Worm (Caenorhabditis elegans): ENCODE results near the gene avr-15.

The avr-15 gene

DNA sequence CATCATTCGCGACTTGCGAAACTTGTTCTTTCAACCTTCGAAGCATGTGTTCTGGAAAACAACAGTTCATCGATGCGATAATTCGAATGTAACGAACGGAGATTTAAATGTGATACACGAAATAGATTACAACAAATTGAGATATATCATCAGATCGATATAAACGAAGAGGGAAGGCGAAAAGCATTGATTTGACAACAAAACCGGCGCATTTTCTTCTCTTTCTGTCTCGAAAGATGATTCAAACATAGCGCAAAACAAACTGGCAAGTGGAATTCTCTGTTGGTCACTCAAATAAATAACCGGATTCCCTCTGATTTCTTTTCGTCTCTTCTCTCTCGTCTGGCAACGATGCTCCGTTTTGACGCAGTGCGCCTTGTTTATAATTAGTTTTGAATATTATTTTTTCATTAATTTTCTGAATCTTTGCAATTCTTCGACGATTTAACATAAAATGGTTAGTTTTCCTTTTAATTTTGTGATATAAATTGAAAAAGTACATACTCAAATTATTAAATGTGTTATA is 14.1 kb downstream of the avr-15 start, which contains the start of the genes eea-1 and gut-2:
eea-1 (minus strand) TSS at position 51 of the 526 bp plus-strand sequence.
gut-2 (plus strand) TSS at position 369 of the 526 bp plus-strand sequence.
- TF ChIP-seq F13C5.2 (tag; optimal IDR thresholded peaks at IDR 0.05) (peak; percentile 66), ceh-36 (tag; optimal IDR thresholded peaks at IDR 0.05) (no peak)

DNA sequence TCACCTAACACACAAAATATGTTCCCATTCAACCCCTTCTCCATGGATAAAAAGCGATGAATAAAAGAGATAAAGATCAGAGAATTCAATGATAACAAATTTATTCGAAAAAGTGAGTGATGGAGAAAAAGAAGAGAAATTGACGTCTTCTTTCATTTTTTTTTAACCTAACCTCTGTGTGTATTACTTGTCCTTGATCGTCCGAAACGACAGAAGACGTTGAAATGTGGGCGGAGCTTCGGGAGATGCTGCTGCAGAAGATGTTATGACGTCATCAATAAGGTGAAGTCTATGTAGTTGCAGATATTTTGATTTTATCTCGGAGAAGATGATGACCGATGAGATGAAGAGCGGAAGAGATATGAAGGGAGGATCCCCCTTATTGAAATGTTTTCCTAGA is 21.7 kb downstream of the avr-15 start, which contains the start of gene T10G3.3:
T10G3.3 (minus strand) TSS at position 370 of the 400 bp plus-strand sequence.
- TF ChIP-seq ama-1 (optimal IDR thresholded peaks at IDR 0.05) (no peak), tra-4 (tag; optimal IDR thresholded peaks at IDR 0.05) (no peak), hmg-4 (GFP tag; optimal IDR thresholded peaks at IDR 0.05) (no peak), hnd-1 (tag; optimal IDR thresholded peaks at IDR 0.05) (no peak), hmbx-1 (tag; optimal IDR thresholded peaks at IDR 0.05) (no peak), tbx-11 (GFP tag; IDR thresholded peaks at IDR 0.05) (no peak), scrt-1 (GFP tag; IDR thresholded peaks at IDR 0.05) (no peak)

DNA sequence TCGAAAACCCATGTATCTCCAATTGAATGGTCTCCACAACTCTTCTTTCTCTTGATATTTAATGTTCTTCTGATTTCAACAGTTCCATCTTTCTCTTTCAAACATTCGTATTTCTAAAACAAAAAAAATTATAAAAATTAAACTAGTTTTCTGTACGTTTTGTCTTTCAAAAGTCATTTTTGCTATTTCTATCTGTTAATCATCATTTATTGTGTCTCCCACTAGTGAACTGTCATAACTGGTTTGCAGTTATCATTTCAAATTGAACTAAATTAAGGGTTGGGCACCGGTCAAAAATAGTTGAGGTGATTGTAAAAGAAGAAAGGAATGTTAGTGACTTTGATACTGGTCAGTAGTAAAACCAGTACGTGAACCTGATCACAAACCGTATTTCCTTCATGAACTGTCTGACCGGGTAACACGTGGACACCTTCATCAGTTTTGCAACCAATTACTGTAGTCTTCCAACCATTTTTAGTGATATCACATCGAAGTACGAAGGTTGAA is 23.2 kb downstream of the avr-15 start:
- no peak for TF ChIP-seq hnd-1 (tag; optimal IDR thresholded peaks at IDR 0.05)
- no peak for TF ChIP-seq ceh-13 (GFP tag; optimal IDR thresholded peaks at IDR 0.05)
- TF ChIP-seq pes-1 (GFP tag; IDR thresholded peaks at IDR 0.05) = no peak
- TF ChIP-seq ceh-36 (tag; optimal IDR thresholded peaks at IDR 0.05) = no peak
- TF ChIP-seq sea-1 (GFP tag; conservative IDR thresholded peaks at IDR 0.05) = no peak
- TF ChIP-seq ets-7 (tag; optimal IDR thresholded peaks at IDR 0.05) = no peak
- TF ChIP-seq tbx-11 (GFP tag; IDR thresholded peaks at IDR 0.05) = no peak
- no peak for TF ChIP-seq scrt-1 (GFP tag; IDR thresholded peaks at IDR 0.05)
- no peak for TF ChIP-seq B0310.2 (tag; optimal IDR thresholded peaks at IDR 0.05)
- TF ChIP-seq ama-1 (optimal IDR thresholded peaks at IDR 0.05) = no peak
- TF ChIP-seq tra-4 (tag; optimal IDR thresholded peaks at IDR 0.05) = no peak
- no peak for TF ChIP-seq hmbx-1 (tag; optimal IDR thresholded peaks at IDR 0.05)
- TF ChIP-seq F13C5.2 (tag; optimal IDR thresholded peaks at IDR 0.05) = no peak
- no peak for TF ChIP-seq flt-1 (GFP tag; IDR thresholded peaks at IDR 0.05)
- no peak for TF ChIP-seq hmg-4 (GFP tag; optimal IDR thresholded peaks at IDR 0.05)

DNA sequence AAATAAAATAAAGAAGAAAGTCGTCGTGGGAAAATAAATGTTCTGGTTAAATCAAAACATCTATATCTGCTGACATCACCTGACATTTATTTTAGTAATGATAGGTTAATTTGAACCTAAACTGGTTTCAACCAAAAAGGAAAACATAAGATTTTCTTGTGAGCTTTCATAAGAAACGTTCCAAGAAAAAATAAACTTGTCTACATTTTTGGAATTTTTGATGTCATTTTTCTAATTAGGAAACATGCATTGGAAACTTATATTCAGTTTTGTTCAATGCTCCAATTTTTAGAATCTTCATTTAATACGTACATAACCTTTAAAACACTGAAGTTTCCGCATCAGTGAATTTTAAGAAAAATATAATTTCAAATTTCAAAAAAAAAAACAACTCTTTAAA is 25.8 kb downstream of the avr-15 start:
- no peak for TF ChIP-seq ceh-36 (tag; optimal IDR thresholded peaks at IDR 0.05)
- TF ChIP-seq tra-4 (tag; optimal IDR thresholded peaks at IDR 0.05) = no peak
- TF ChIP-seq B0310.2 (tag; optimal IDR thresholded peaks at IDR 0.05) = no peak
- TF ChIP-seq hmbx-1 (tag; optimal IDR thresholded peaks at IDR 0.05) = no peak
- TF ChIP-seq tbx-11 (GFP tag; IDR thresholded peaks at IDR 0.05) = no peak
- no peak for TF ChIP-seq pes-1 (GFP tag; IDR thresholded peaks at IDR 0.05)
- no peak for TF ChIP-seq scrt-1 (GFP tag; IDR thresholded peaks at IDR 0.05)
- TF ChIP-seq ets-7 (tag; optimal IDR thresholded peaks at IDR 0.05) = no peak
- no peak for TF ChIP-seq flt-1 (GFP tag; IDR thresholded peaks at IDR 0.05)
- no peak for TF ChIP-seq tbx-37 (GFP tag; conservative IDR thresholded peaks at IDR 0.05)
- TF ChIP-seq sea-1 (GFP tag; conservative IDR thresholded peaks at IDR 0.05) = no peak
- TF ChIP-seq hmg-4 (GFP tag; optimal IDR thresholded peaks at IDR 0.05) = no peak
- TF ChIP-seq hnd-1 (tag; optimal IDR thresholded peaks at IDR 0.05) = no peak
- TF ChIP-seq F13C5.2 (tag; optimal IDR thresholded peaks at IDR 0.05) = no peak
- TF ChIP-seq ceh-13 (GFP tag; optimal IDR thresholded peaks at IDR 0.05) = no peak
- no peak for TF ChIP-seq ama-1 (optimal IDR thresholded peaks at IDR 0.05)
- no peak for TF ChIP-seq aly-1 (tag; optimal IDR thresholded peaks at IDR 0.05)

DNA sequence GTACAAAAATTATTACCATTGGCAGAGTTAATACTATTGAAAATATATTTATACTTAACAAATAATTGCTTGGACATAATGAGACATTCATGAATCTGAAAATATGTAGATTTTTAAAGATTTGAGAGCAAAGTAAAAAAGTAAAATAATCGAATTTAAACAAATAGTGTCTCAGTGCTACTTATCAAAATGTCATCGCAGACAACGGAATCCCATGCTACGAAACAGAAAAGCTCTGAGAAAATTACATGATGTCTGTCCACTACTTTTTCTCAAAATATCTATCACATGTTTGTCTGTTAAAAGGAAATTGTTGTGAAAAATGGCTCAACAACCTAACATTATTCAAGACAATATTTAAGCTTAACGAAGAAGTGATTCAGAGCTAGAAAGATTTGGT is 27.2 kb downstream of the avr-15 start, which contains the start of gene T10G3.4:
T10G3.4 (minus strand) TSS at position 101 of the 400 bp plus-strand sequence.
- TF ChIP-seq tra-4 (tag; optimal IDR thresholded peaks at IDR 0.05) (no peak), B0310.2 (tag; optimal IDR thresholded peaks at IDR 0.05) (no peak), sea-1 (GFP tag; conservative IDR thresholded peaks at IDR 0.05) (no peak), hmbx-1 (tag; optimal IDR thresholded peaks at IDR 0.05) (no peak), scrt-1 (GFP tag; IDR thresholded peaks at IDR 0.05) (no peak), ceh-36 (tag; optimal IDR thresholded peaks at IDR 0.05) (no peak), tbx-11 (GFP tag; IDR thresholded peaks at IDR 0.05) (no peak)

DNA sequence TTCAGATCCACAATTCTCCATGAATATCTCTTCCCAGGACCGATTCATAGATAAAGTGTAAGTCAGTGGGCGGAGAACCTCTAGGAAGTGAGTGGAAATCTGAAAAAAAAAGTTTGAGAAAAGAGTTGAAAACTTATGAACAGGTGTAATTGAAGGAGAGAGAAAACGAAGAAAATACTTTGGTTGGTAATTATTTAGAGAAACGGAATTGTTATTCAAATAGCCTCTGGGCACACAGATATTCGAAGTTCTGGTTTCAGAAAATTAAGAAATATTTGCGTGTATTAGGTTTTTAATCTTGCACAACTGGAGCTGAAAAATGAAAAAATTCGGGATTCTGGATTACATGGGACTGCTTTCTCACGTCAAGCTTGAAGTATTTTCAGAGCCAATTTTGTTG is 31.8 kb downstream of the avr-15 start, which contains the start of gene T10G3.2:
T10G3.2 (minus strand) TSS at position 101 of the 400 bp plus-strand sequence.
- TF ChIP-seq ama-1 (optimal IDR thresholded peaks at IDR 0.05) = no peak

DNA sequence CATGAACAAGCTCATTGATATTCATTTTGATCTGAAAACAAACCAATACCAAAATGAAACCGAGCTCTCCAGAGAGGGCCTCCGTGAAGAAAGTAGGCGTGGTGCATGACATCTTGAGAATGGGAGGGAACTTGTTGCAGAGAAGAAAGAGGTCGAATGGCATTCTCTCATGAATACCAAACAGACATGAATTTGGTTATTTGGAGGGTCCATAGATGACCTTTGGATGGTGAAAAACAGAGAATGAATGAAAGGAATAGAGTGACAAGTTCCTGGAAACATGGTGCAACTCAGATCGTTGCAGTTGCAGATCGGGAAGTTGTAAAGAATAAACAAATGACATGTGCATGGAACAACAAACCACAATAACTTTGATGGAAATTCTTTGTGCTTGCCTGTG is 35.2 kb downstream of the avr-15 start, which contains the start of gene T10G3.8:
T10G3.8 (minus strand) TSS at position 101 of the 400 bp plus-strand sequence.
- no peak for TF ChIP-seq sea-1 (GFP tag; conservative IDR thresholded peaks at IDR 0.05)

DNA sequence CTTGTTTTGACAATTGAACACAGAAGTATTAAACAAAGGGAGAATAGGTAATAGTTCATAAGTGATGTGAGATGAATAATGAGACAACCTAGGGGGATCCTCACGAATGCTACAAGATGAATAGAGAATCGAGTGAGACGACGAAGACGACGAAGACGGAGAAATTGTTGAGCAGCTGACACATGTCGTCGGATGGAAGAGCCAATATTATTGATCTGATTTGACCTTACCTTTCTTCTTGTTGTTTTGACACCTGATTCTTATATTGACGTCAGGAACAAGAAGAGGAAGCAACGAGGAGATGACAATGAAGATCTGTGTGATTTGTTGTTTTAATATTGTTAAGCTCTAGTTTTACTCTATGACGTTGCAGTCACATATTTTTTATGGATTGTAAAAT is 38.1 kb downstream of the avr-15 start, which contains the start of gene T10G3.1:
T10G3.1 (minus strand) TSS at position 213 of the 400 bp plus-strand sequence.
- TF ChIP-seq B0310.2 (tag; optimal IDR thresholded peaks at IDR 0.05) (no peak), pes-1 (GFP tag; IDR thresholded peaks at IDR 0.05) (no peak)

DNA sequence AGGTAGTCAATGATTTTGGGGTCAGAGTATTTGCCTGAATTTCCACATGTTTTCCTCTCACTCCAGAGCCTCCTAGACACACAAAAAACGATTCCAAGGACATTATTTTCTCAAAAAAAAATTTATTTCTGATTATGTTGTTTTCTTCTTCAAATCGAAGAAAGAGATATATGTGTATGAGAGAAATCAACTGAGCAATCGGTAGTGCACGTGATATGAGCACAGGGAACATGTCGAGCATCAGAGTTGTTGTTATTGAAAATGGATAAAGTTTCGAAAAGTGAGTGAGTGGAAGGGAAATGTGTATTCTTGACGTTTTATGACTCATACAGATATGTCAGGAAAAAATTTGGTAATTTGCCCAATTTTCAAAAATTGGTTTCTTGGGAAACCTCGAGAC is 39.5 kb downstream of the avr-15 start:
- TF ChIP-seq sea-1 (GFP tag; conservative IDR thresholded peaks at IDR 0.05) = no peak
- no peak for TF ChIP-seq pes-1 (GFP tag; IDR thresholded peaks at IDR 0.05)
- TF ChIP-seq hnd-1 (tag; optimal IDR thresholded peaks at IDR 0.05) = no peak

All from whole organism, early embryonic.